Worm (Caenorhabditis elegans) whole organism, early embryonic: Measurements from ENCODE around the gene F56C4.2.
"Not testable (repeated sequence)": the region's sequence is repeated elsewhere in the genome, so short reads cannot be mapped to it uniquely, and the experiment has no call there.

Experiments used
- B0310.2 ChIP-seq: sonication (generic microtip); optimal IDR thresholded peaks from 2 replicates; lab custom pipeline; 2016; ENCODE audit warnings: mild to moderate bottlenecking, missing genetic modification characterization, missing compliant biosample characterization
- F13C5.2 ChIP-seq: sonication (generic microtip); optimal IDR thresholded peaks from 2 replicates; lab custom pipeline; 2017; ENCODE audit warnings: mild to moderate bottlenecking, missing genetic modification characterization, inconsistent platforms, missing compliant biosample characterization
- aly-1 ChIP-seq: sonication (generic microtip); optimal IDR thresholded peaks from 2 replicates; lab custom pipeline; 2016; ENCODE audit warnings: missing genetic modification characterization, missing compliant biosample characterization
- ama-1 ChIP-seq: fragments of 150-350 bp; optimal IDR thresholded peaks from 2 replicates; lab custom pipeline; 2014
- ceh-13 ChIP-seq: fragments of 200-800 bp; sonication (Bioruptor generic); optimal IDR thresholded peaks from 2 replicates; lab custom pipeline; 2018; ENCODE audit warnings: mild to moderate bottlenecking, missing genetic modification characterization, missing compliant biosample characterization
- ceh-36 ChIP-seq: sonication (generic microtip); optimal IDR thresholded peaks from 2 replicates; lab custom pipeline; 2016; ENCODE audit warnings: missing genetic modification characterization, inconsistent platforms, missing compliant biosample characterization
- ets-7 ChIP-seq: sonication (generic microtip); optimal IDR thresholded peaks from 2 replicates; lab custom pipeline; 2016; ENCODE audit warnings: missing genotype, missing genetic modification characterization, missing compliant biosample characterization
- flt-1 ChIP-seq: fragments of 200-800 bp; sonication (Bioruptor generic); IDR thresholded peaks from 2 replicates; pipeline ENCODE4 v1.3.6; 2022; ENCODE audit warnings: missing genetic modification characterization, missing compliant biosample characterization
- hmbx-1 ChIP-seq: sonication (generic microtip); optimal IDR thresholded peaks from 2 replicates; lab custom pipeline; 2016; ENCODE audit warnings: mild to moderate bottlenecking, missing genetic modification characterization, missing compliant biosample characterization
- hmg-4 ChIP-seq: fragments of 200-800 bp; sonication (Bioruptor generic); optimal IDR thresholded peaks from 2 replicates; lab custom pipeline; 2018; ENCODE audit warnings: mild to moderate bottlenecking, missing genetic modification characterization, missing compliant biosample characterization
- hnd-1 ChIP-seq: sonication (generic microtip); optimal IDR thresholded peaks from 2 replicates; lab custom pipeline; 2016; ENCODE audit warnings: missing genetic modification characterization, missing compliant biosample characterization
- pes-1 ChIP-seq: fragments of 200-800 bp; sonication (Bioruptor generic); IDR thresholded peaks from 2 replicates; pipeline ENCODE4 v1.3.6; 2022; ENCODE audit warnings: missing genetic modification reagents, missing genetic modification characterization, missing compliant biosample characterization
- scrt-1 ChIP-seq: fragments of 200-800 bp; sonication (Bioruptor generic); IDR thresholded peaks from 2 replicates; pipeline ENCODE4 v1.3.6; 2022; ENCODE audit warnings: missing genetic modification characterization, missing compliant biosample characterization
- sea-1 ChIP-seq: fragments of 200-800 bp; sonication (Bioruptor generic); conservative IDR thresholded peaks from 2 replicates; pipeline ENCODE4 v1.3.6; 2022; ENCODE audit warnings: missing genetic modification characterization, missing compliant biosample characterization
- tbx-11 ChIP-seq: fragments of 200-800 bp; sonication (Bioruptor generic); IDR thresholded peaks from 2 replicates; pipeline ENCODE4 v1.3.6; 2022; ENCODE audit warnings: missing genetic modification characterization, missing compliant biosample characterization
- tbx-37 ChIP-seq: fragments of 200-800 bp; sonication (Bioruptor generic); conservative IDR thresholded peaks from 2 replicates; pipeline ENCODE4 v1.3.6; 2022; ENCODE audit warnings: missing genetic modification reagents, missing genetic modification characterization, missing compliant biosample characterization
- tra-4 ChIP-seq: sonication (generic microtip); optimal IDR thresholded peaks from 2 replicates; lab custom pipeline; 2017; ENCODE audit warnings: missing genetic modification characterization, missing compliant biosample characterization

F56C4.2 gene

ce11 chrIV:10666523-10666922 lies 27.4 kb downstream of the F56C4.2 start, which contains the start of gene epi-1:
TSS of gene epi-1 (plus strand) at chrIV:10666823.
- TF ChIP-seq ceh-13 (GFP tag; lab: Kevin White, UChicago) (no peak), B0310.2 (tag; lab: Kevin White, UChicago) (no peak), ama-1 (lab: Kevin White, UChicago) (no peak), hmbx-1 (tag; lab: Kevin White, UChicago) (no peak), flt-1 (GFP tag; lab: Robert Waterston, UW) (no peak), scrt-1 (GFP tag; lab: Robert Waterston, UW) (no peak), ets-7 (tag; lab: Kevin White, UChicago) (no peak), ceh-36 (tag; lab: Kevin White, UChicago) (no peak), tra-4 (tag; lab: Kevin White, UChicago) (no peak), tbx-37 (no peak), tbx-11 (GFP tag; lab: Robert Waterston, UW) (no peak)

- no peak for TF ChIP-seq B0310.2 (tag; lab: Kevin White, UChicago)
- TF ChIP-seq hmbx-1 (tag; lab: Kevin White, UChicago): no peak
- no peak for TF ChIP-seq tbx-11 (GFP tag; lab: Robert Waterston, UW)
- TF ChIP-seq sea-1 (GFP tag; lab: Robert Waterston, UW): no peak
- TF ChIP-seq aly-1: no peak
- TF ChIP-seq hmg-4 (GFP tag; lab: Kevin White, UChicago): no peak
- TF ChIP-seq ets-7 (tag; lab: Kevin White, UChicago): no peak
- TF ChIP-seq pes-1 (GFP tag; lab: Robert Waterston, UW): no peak
- no peak for TF ChIP-seq ceh-36 (tag; lab: Kevin White, UChicago)
- TF ChIP-seq scrt-1 (GFP tag; lab: Robert Waterston, UW): no peak
- TF ChIP-seq ceh-13 (GFP tag; lab: Kevin White, UChicago): no peak
- no peak for TF ChIP-seq flt-1 (GFP tag; lab: Robert Waterston, UW)
- TF ChIP-seq F13C5.2 (tag; lab: Kevin White, UChicago): no peak
- TF ChIP-seq hnd-1 (tag; lab: Kevin White, UChicago): no peak
- TF ChIP-seq tra-4 (tag; lab: Kevin White, UChicago): no peak
- TF ChIP-seq tbx-37: no peak
These were observed 29.5 kb downstream of the F56C4.2 start for ce11 chrIV:10668561-10668960.

- TF ChIP-seq flt-1 (GFP tag; lab: Robert Waterston, UW) (no peak), ceh-36 (tag; lab: Kevin White, UChicago) (no peak), hnd-1 (tag; lab: Kevin White, UChicago) (no peak), pes-1 (GFP tag; lab: Robert Waterston, UW) (no peak), hmbx-1 (tag; lab: Kevin White, UChicago) (no peak), tra-4 (tag; lab: Kevin White, UChicago) (no peak), tbx-37 (no peak), aly-1 (no peak), ama-1 (lab: Kevin White, UChicago) (no peak), tbx-11 (GFP tag; lab: Robert Waterston, UW) (no peak)
These were observed 41.3 kb downstream of the F56C4.2 start, which contains the start of gene K08C7.4 for ce11 chrIV:10680379-10680778. TSS of gene K08C7.4 (minus strand) at chrIV:10680479.

- TF ChIP-seq scrt-1 (GFP tag; lab: Robert Waterston, UW): no peak
- no peak for TF ChIP-seq hmbx-1 (tag; lab: Kevin White, UChicago)
- no peak for TF ChIP-seq F13C5.2 (tag; lab: Kevin White, UChicago)
- no peak for TF ChIP-seq ceh-36 (tag; lab: Kevin White, UChicago)
- TF ChIP-seq pes-1 (GFP tag; lab: Robert Waterston, UW): no peak
- no peak for TF ChIP-seq tra-4 (tag; lab: Kevin White, UChicago)
- no peak for TF ChIP-seq ets-7 (tag; lab: Kevin White, UChicago)
- no peak for TF ChIP-seq B0310.2 (tag; lab: Kevin White, UChicago)
- TF ChIP-seq hnd-1 (tag; lab: Kevin White, UChicago): no peak
- TF ChIP-seq hmg-4 (GFP tag; lab: Kevin White, UChicago): no peak
- no peak for TF ChIP-seq sea-1 (GFP tag; lab: Robert Waterston, UW)
- no peak for TF ChIP-seq ceh-13 (GFP tag; lab: Kevin White, UChicago)
- TF ChIP-seq aly-1: no peak
- TF ChIP-seq ama-1 (lab: Kevin White, UChicago): no peak
- no peak for TF ChIP-seq flt-1 (GFP tag; lab: Robert Waterston, UW)
These were observed 43.2 kb downstream of the F56C4.2 start, which contains the start of gene fmo-2 for ce11 chrIV:10682155-10682749. TSS of gene fmo-2 (plus strand) at chrIV:10682524.

ce11 chrIV:10685758-10686157 lies 46.7 kb downstream of the F56C4.2 start, which contains the start of the genes K08C7.6 and R102.1:
TSS of gene K08C7.6 (minus strand) at chrIV:10685858.
TSS of gene R102.1 (plus strand) at chrIV:10686048.
- TF ChIP-seq hnd-1 (tag; lab: Kevin White, UChicago) (no peak), flt-1 (GFP tag; lab: Robert Waterston, UW) (no peak), B0310.2 (tag; lab: Kevin White, UChicago) (no peak), pes-1 (GFP tag; lab: Robert Waterston, UW) (no peak), tbx-37 (no peak)

ce11 chrIV:10687307-10687706 lies 48.2 kb downstream of the F56C4.2 start, which contains the start of gene R102.2:
TSS of gene R102.2 (plus strand) at chrIV:10687607.
- TF ChIP-seq ceh-13 (GFP tag; lab: Kevin White, UChicago); hmg-4 (GFP tag; lab: Kevin White, UChicago); hnd-1 (tag; lab: Kevin White, UChicago): not testable (repeated sequence)

- TF ChIP-seq ceh-36 (tag; lab: Kevin White, UChicago): no peak
- TF ChIP-seq aly-1: no peak
- TF ChIP-seq tbx-37: no peak
- no peak for TF ChIP-seq tra-4 (tag; lab: Kevin White, UChicago)
- no peak for TF ChIP-seq pes-1 (GFP tag; lab: Robert Waterston, UW)
- no peak for TF ChIP-seq ets-7 (tag; lab: Kevin White, UChicago)
- TF ChIP-seq F13C5.2 (tag; lab: Kevin White, UChicago): no peak
- TF ChIP-seq flt-1 (GFP tag; lab: Robert Waterston, UW): no peak
- no peak for TF ChIP-seq ceh-13 (GFP tag; lab: Kevin White, UChicago)
- TF ChIP-seq ama-1 (lab: Kevin White, UChicago): no peak
- TF ChIP-seq hnd-1 (tag; lab: Kevin White, UChicago): no peak
- TF ChIP-seq scrt-1 (GFP tag; lab: Robert Waterston, UW): no peak
- TF ChIP-seq sea-1 (GFP tag; lab: Robert Waterston, UW): no peak
- no peak for TF ChIP-seq hmg-4 (GFP tag; lab: Kevin White, UChicago)
- TF ChIP-seq B0310.2 (tag; lab: Kevin White, UChicago): no peak
- TF ChIP-seq hmbx-1 (tag; lab: Kevin White, UChicago): no peak
- no peak for TF ChIP-seq tbx-11 (GFP tag; lab: Robert Waterston, UW)
These were observed 50.0 kb downstream of the F56C4.2 start, which contains the start of gene R102.3 for ce11 chrIV:10688972-10689567. TSS of gene R102.3 (plus strand) at chrIV:10689517.
